Fruit fly (Drosophila melanogaster) whole organism, pupa: Measurements from ENCODE around the gene nonA.
A peak's percentile ranks its signal among the peaks of the same experiment; 100 is the strongest.

Experiments used
- CG10348 ChIP-seq: fragments of 200-800 bp; sonication (Bioruptor generic); IDR thresholded peaks from 2 replicates; pipeline ENCODE4 v1.3.6; 2022; ENCODE audit warnings: missing biosample characterization, missing genetic modification characterization
- CG12605 ChIP-seq: fragments of 200-800 bp; sonication (Bioruptor generic); IDR thresholded peaks from 2 replicates; pipeline ENCODE4 v1.3.6; 2022; ENCODE audit warnings: missing biosample characterization, missing genetic modification characterization
- CG13204 ChIP-seq: fragments of 200-800 bp; sonication (Bioruptor generic); optimal IDR thresholded peaks from 2 replicates; lab custom pipeline; 2018; ENCODE audit warnings: missing biosample characterization, mild to moderate bottlenecking, missing genetic modification characterization, moderate library complexity
- CG14655 ChIP-seq: fragments of 200-800 bp; sonication (Bioruptor generic); optimal IDR thresholded peaks from 3 replicates; lab custom pipeline; 2017; ENCODE audit warnings: mild to moderate bottlenecking, missing biosample characterization, missing genetic modification reagents, missing genetic modification characterization
- CG15710 ChIP-seq: fragments of 200-800 bp; sonication (Bioruptor generic); optimal IDR thresholded peaks from 2 replicates; lab custom pipeline; 2018; ENCODE audit warnings: missing biosample characterization, mild to moderate bottlenecking, missing genetic modification characterization, moderate library complexity
- CG17806 ChIP-seq: fragments of 200-800 bp; sonication (Bioruptor generic); optimal IDR thresholded peaks from 2 replicates; lab custom pipeline; 2018; ENCODE audit warnings: missing biosample characterization, mild to moderate bottlenecking, missing genetic modification characterization, moderate library complexity
- CG32121 ChIP-seq: fragments of 200-800 bp; sonication (Bioruptor generic); IDR thresholded peaks from 2 replicates; pipeline ENCODE4 v1.3.6; 2022; ENCODE audit warnings: missing biosample characterization, missing genetic modification characterization
- CG34367 ChIP-seq: fragments of 200-800 bp; sonication (Bioruptor generic); optimal IDR thresholded peaks from 2 replicates; lab custom pipeline; 2018; ENCODE audit warnings: missing biosample characterization, mild to moderate bottlenecking, missing genetic modification characterization
- CG4496 ChIP-seq: fragments of 200-800 bp; sonication (Bioruptor generic); IDR thresholded peaks from 3 replicates; pipeline ENCODE4 v1.3.6; 2022; ENCODE audit warnings: missing biosample characterization, missing genetic modification characterization
- CG8159 ChIP-seq: fragments of 200-800 bp; sonication (Bioruptor generic); optimal IDR thresholded peaks from 3 replicates; lab custom pipeline; 2018; ENCODE audit warnings: missing biosample characterization, mild to moderate bottlenecking, missing genetic modification characterization, moderate library complexity
- CG8301 ChIP-seq: fragments of 200-800 bp; sonication (Bioruptor generic); optimal IDR thresholded peaks from 2 replicates; lab custom pipeline; 2018; ENCODE audit warnings: missing biosample characterization, mild to moderate bottlenecking, missing genetic modification characterization
- CG9948 ChIP-seq: fragments of 200-800 bp; sonication (Bioruptor generic); optimal IDR thresholded peaks from 2 replicates; lab custom pipeline; 2018; ENCODE audit warnings: missing biosample characterization, mild to moderate bottlenecking, missing genetic modification characterization, moderate library complexity
- D1 ChIP-seq: fragments of 200-800 bp; sonication (Bioruptor generic); optimal IDR thresholded peaks from 2 replicates; lab custom pipeline; 2018; ENCODE audit warnings: missing biosample characterization, mild to moderate bottlenecking, missing genetic modification characterization, moderate library complexity
- EcR ChIP-seq: fragments of 200-800 bp; sonication (Bioruptor generic); optimal IDR thresholded peaks from 3 replicates; lab custom pipeline; 2019; ENCODE audit warnings: missing biosample characterization, missing genetic modification characterization, mild to moderate bottlenecking, moderate library complexity, missing genetic modification reagents
- Ets98B ChIP-seq: fragments of 200-800 bp; sonication (Bioruptor generic); IDR thresholded peaks from 2 replicates; pipeline ENCODE4 v1.3.6; 2022; ENCODE audit warnings: missing biosample characterization, missing genetic modification characterization
- Pif1A ChIP-seq: fragments of 200-800 bp; sonication (Bioruptor generic); optimal IDR thresholded peaks from 3 replicates; lab custom pipeline; 2016; ENCODE audit warnings: missing biosample characterization, missing genetic modification characterization
- Pif1B ChIP-seq: fragments of 200-800 bp; sonication (Bioruptor generic); optimal IDR thresholded peaks from 3 replicates; lab custom pipeline; 2016; ENCODE audit warnings: missing biosample characterization, missing genetic modification characterization
- Snoo ChIP-seq: fragments of 200-800 bp; sonication (Bioruptor generic); optimal IDR thresholded peaks from 3 replicates; lab custom pipeline; 2017; ENCODE audit warnings: missing biosample characterization, mild to moderate bottlenecking, missing genetic modification characterization, inconsistent platforms
- fd96Ca ChIP-seq: fragments of 200-800 bp; sonication (Bioruptor generic); IDR thresholded peaks from 3 replicates; pipeline ENCODE4 v1.3.6; 2022; ENCODE audit warnings: missing biosample characterization, missing genetic modification characterization
- gl ChIP-seq: fragments of 200-800 bp; sonication (Bioruptor generic); optimal IDR thresholded peaks from 2 replicates; lab custom pipeline; 2018; ENCODE audit warnings: missing biosample characterization, mild to moderate bottlenecking, missing genetic modification characterization
- rn ChIP-seq: fragments of 200-800 bp; sonication (Bioruptor generic); IDR thresholded peaks from 2 replicates; pipeline ENCODE4 v1.3.6; 2022; ENCODE audit warnings: missing biosample characterization, missing genetic modification characterization

Gene nonA

dm6 chrX:16361306-16361705, at the start of gene nonA:
TSS of gene nonA (plus strand) at chrX:16361569.
- TF ChIP-seq CG8159 (tag; lab: Kevin White, UChicago), result no peak
- TF ChIP-seq Pif1B (GFP tag; lab: Kevin White, UChicago), result peak; percentile 20
- no peak for TF ChIP-seq Snoo
- TF ChIP-seq Pif1A (GFP tag; lab: Kevin White, UChicago), result peak; percentile 3
- TF ChIP-seq rn (GFP tag; lab: Robert Waterston, UW), result no peak

dm6 chrX:16313078-16313875, 48.1 kb upstream of the nonA start, which contains the start of the genes CG9915 and SWIP:
TSS of gene CG9915 (minus strand) at chrX:16313138.
TSS of gene SWIP (plus strand) at chrX:16313709.
- TF ChIP-seq CG8301 (tag; lab: Kevin White, UChicago), result no peak
- no peak for TF ChIP-seq fd96Ca
- peak; percentile 3 for TF ChIP-seq CG15710 (tag; lab: Kevin White, UChicago)
- TF ChIP-seq CG17806 (tag; lab: Kevin White, UChicago), result no peak
- TF ChIP-seq CG4496 (GFP tag; lab: Robert Waterston, UW), result 0 out of 3 replicates have a peak, but pooled peaks have one; percentile 18

dm6 chrX:16318858-16319557, 42.4 kb upstream of the nonA start:
- TF ChIP-seq CG34367 (peak; percentile 71), EcR (GFP tag; lab: Kevin White, UChicago) (peak; percentile 94), CG15710 (tag; lab: Kevin White, UChicago) (peak; percentile 68), CG14655 (GFP tag; lab: Kevin White, UChicago) (no peak), Pif1A (GFP tag; lab: Kevin White, UChicago) (peak; percentile 82), Snoo (peak; percentile 39), CG10348 (GFP tag; lab: Robert Waterston, UW) (no peak), rn (GFP tag; lab: Robert Waterston, UW) (peak; percentile 64), CG4496 (GFP tag; lab: Robert Waterston, UW) (peak; percentile 87), CG8301 (tag; lab: Kevin White, UChicago) (peak; percentile 76), Pif1B (GFP tag; lab: Kevin White, UChicago) (peak; percentile 86), CG17806 (tag; lab: Kevin White, UChicago) (peak; percentile 77), D1 (tag; lab: Kevin White, UChicago) (no peak), CG32121 (peak; percentile 48; the same call in 1 of the 2 replicates), Ets98B (peak; percentile 73), gl (tag; lab: Kevin White, UChicago) (no peak), CG8159 (tag; lab: Kevin White, UChicago) (peak; percentile 76), CG12605 (peak; percentile 68), CG13204 (no peak), fd96Ca (peak; percentile 83), CG9948 (tag; lab: Kevin White, UChicago) (peak; percentile 79)
- TF ChIP-seq, all 21 proteins: peak for 16

dm6 chrX:16319558-16319924, 41.8 kb upstream of the nonA start:
- no peak for TF ChIP-seq CG12605
- no peak for TF ChIP-seq CG34367
- TF ChIP-seq CG17806 (tag; lab: Kevin White, UChicago), result no peak
- TF ChIP-seq Snoo, result no peak
- TF ChIP-seq CG32121, result no peak
- no peak for TF ChIP-seq Ets98B
- TF ChIP-seq CG4496 (GFP tag; lab: Robert Waterston, UW), result no peak
- no peak for TF ChIP-seq CG10348 (GFP tag; lab: Robert Waterston, UW)

- TF ChIP-seq Snoo (peak; percentile 16), CG32121 (no peak), Ets98B (peak; percentile 42), CG8159 (tag; lab: Kevin White, UChicago) (no peak), D1 (tag; lab: Kevin White, UChicago) (no peak), Pif1A (GFP tag; lab: Kevin White, UChicago) (no peak), fd96Ca (peak; percentile 59; the same call in 2 of the 3 replicates), CG4496 (GFP tag; lab: Robert Waterston, UW) (peak; percentile 45; the same call in 1 of the 3 replicates), CG34367 (no peak), CG17806 (tag; lab: Kevin White, UChicago) (no peak), EcR (GFP tag; lab: Kevin White, UChicago) (peak; percentile 6), CG13204 (no peak), CG9948 (tag; lab: Kevin White, UChicago) (no peak), Pif1B (GFP tag; lab: Kevin White, UChicago) (peak; percentile 44), CG12605 (peak; percentile 50), rn (GFP tag; lab: Robert Waterston, UW) (no peak), CG8301 (tag; lab: Kevin White, UChicago) (no peak), gl (tag; lab: Kevin White, UChicago) (no peak), CG15710 (tag; lab: Kevin White, UChicago) (no peak), CG14655 (GFP tag; lab: Kevin White, UChicago) (no peak), CG10348 (GFP tag; lab: Robert Waterston, UW) (no peak)
Measured at dm6 chrX:16320197-16320921, 41.0 kb upstream of the nonA start, which contains the start of gene Cyp1. TSS of gene Cyp1 (minus strand) at chrX:16320370.
